Worm (Caenorhabditis elegans): ENCODE results near the gene C29F7.2.

DNA sequence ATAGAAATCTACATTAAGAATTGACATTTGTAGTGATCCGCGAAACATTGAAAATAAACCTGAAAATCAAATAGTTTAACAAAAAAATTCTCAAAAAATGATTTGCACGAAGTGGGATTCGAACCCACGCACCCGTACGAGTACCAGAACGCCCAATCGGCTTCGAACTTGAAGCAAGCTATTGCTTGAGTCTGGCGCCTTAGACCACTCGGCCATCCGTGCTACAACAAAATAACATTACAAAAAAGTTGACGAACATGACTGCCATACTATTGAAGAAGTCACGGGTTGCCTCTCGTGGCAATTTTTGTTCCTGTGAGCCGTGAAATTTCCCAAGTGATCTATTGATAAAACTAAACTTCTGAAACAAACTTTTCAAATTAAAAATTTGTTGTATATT lies 27.4 kb downstream of the C29F7.2 start:
- TF ChIP-seq daf-12 (tag; optimal IDR thresholded peaks at IDR 0.05), result no peak
- no peak for TF ChIP-seq zag-1 (tag; optimal IDR thresholded peaks at IDR 0.05)
- TF ChIP-seq snpc-4 (tag; optimal IDR thresholded peaks at IDR 0.05), result no peak
- TF ChIP-seq aly-2 (tag; optimal IDR thresholded peaks at IDR 0.05), result no peak
- no peak for TF ChIP-seq hlh-30 (tag; optimal IDR thresholded peaks at IDR 0.05; ENCODE audit: insufficient read depth)
- no peak for TF ChIP-seq ztf-11 (tag; optimal IDR thresholded peaks at IDR 0.05)
- TF ChIP-seq F49E8.2 (tag; optimal IDR thresholded peaks at IDR 0.05; ENCODE audit: borderline replicate concordance), result no peak
- no peak for TF ChIP-seq spr-3 (GFP tag; optimal IDR thresholded peaks at IDR 0.05)
- TF ChIP-seq dpl-1 (GFP tag; optimal IDR thresholded peaks at IDR 0.05), result no peak
- no peak for TF ChIP-seq ceh-28 (tag; optimal IDR thresholded peaks at IDR 0.05)

Data from whole organism, L4 larva.